Fruit fly (Drosophila melanogaster) whole organism, wandering third instar larva: ENCODE results near the gene CG6688.

ENCODE experiments used
- Abd-B ChIP-seq: fragments of >200 bp; optimal IDR thresholded peaks from 2 replicates; lab custom pipeline; 2017; ENCODE audit warnings: missing biosample characterization, missing genetic modification characterization
- CG32264 ChIP-seq: fragments of 200-800 bp; sonication (Bioruptor generic); optimal IDR thresholded peaks from 2 replicates; lab custom pipeline; 2016; ENCODE audit warnings: missing biosample characterization, missing genetic modification characterization
- CG9705 ChIP-seq: fragments of 200-800 bp; sonication (Bioruptor generic); optimal IDR thresholded peaks from 2 replicates; lab custom pipeline; 2018; ENCODE audit warnings: missing biosample characterization, mild to moderate bottlenecking, missing genetic modification characterization
- CrebA ChIP-seq: fragments of 200-800 bp; sonication (Bioruptor generic); optimal IDR thresholded peaks from 2 replicates; lab custom pipeline; 2016; ENCODE audit warnings: missing biosample characterization, mild to moderate bottlenecking, missing genetic modification characterization, borderline replicate concordance
- Dfd ChIP-seq: fragments of >200 bp; optimal IDR thresholded peaks from 2 replicates; lab custom pipeline; 2017; ENCODE audit warnings: missing biosample characterization, missing genetic modification characterization
- Dif ChIP-seq: fragments of 200-275, 200-300 bp; sonication (Bioruptor generic); optimal IDR thresholded peaks from 2 replicates; lab custom pipeline; 2018; ENCODE audit warnings: missing biosample characterization, missing genetic modification characterization; ENCODE audit not compliant: partially characterized antibody
- GATAd ChIP-seq: sonication (Bioruptor generic); optimal IDR thresholded peaks from 2 replicates; lab custom pipeline; 2016; ENCODE audit warnings: missing biosample characterization, missing genetic modification characterization
- HLH106 ChIP-seq: fragments of 200-800 bp; optimal IDR thresholded peaks from 3 replicates; lab custom pipeline; 2019; ENCODE audit warnings: missing biosample characterization, mild to moderate bottlenecking, missing genetic modification characterization, moderate library complexity
- Hnf4 ChIP-seq: fragments of 200-800 bp; sonication (Bioruptor generic); optimal IDR thresholded peaks from 2 replicates; lab custom pipeline; 2016; ENCODE audit warnings: missing biosample characterization, mild to moderate bottlenecking, missing genetic modification characterization
- Hr78 ChIP-seq: fragments of >200 bp; optimal IDR thresholded peaks from 2 replicates; lab custom pipeline; 2017; ENCODE audit warnings: missing biosample characterization, missing genetic modification characterization
- Hr83 ChIP-seq: fragments of 200-300 bp; sonication (Bioruptor generic); optimal IDR thresholded peaks from 2 replicates; lab custom pipeline; 2016; ENCODE audit warnings: missing biosample characterization, mild to moderate bottlenecking, missing genetic modification characterization, moderate library complexity; ENCODE audit not compliant: poor library complexity, severe bottlenecking
- Jra ChIP-seq: sonication (Bioruptor generic); optimal IDR thresholded peaks from 2 replicates; lab custom pipeline; 2016; ENCODE audit warnings: missing biosample characterization, missing genetic modification characterization
- Mio ChIP-seq: sonication (Bioruptor generic); optimal IDR thresholded peaks from 2 replicates; lab custom pipeline; 2016; ENCODE audit warnings: missing biosample characterization, missing genetic modification characterization
- Myc ChIP-seq: fragments of >200 bp; optimal IDR thresholded peaks from 2 replicates; lab custom pipeline; 2017
- N ChIP-seq: fragments of >200 bp; optimal IDR thresholded peaks from 2 replicates; lab custom pipeline; 2018; ENCODE audit warnings: missing biosample characterization, missing external identifiers, missing genetic modification characterization
- OdsH ChIP-seq: fragments of 200-800 bp; sonication (Bioruptor generic); optimal IDR thresholded peaks from 2 replicates; lab custom pipeline; 2016; ENCODE audit warnings: missing biosample characterization, mild to moderate bottlenecking, missing genetic modification characterization
- Rel ChIP-seq, 2 experiments: fragments of 200-800 bp; sonication (Bioruptor generic) in 1 of 2; optimal IDR thresholded peaks; 2 replicates in 1 of 2; 3 replicates in 1 of 2; lab custom pipeline; 2016 to 2019; ENCODE audit warnings: mild to moderate bottlenecking in 2 of 2, missing biosample characterization in 2 of 2, missing genetic modification characterization in 2 of 2, moderate library complexity in 1 of 2
- Sp1 ChIP-seq: fragments of 200-800 bp; sonication (Bioruptor generic); optimal IDR thresholded peaks from 3 replicates; lab custom pipeline; 2019; ENCODE audit warnings: missing biosample characterization, mild to moderate bottlenecking, missing genetic modification characterization, moderate library complexity
- Vsx2 ChIP-seq: fragments of 200-300, 225-300 bp; sonication (Bioruptor generic); optimal IDR thresholded peaks from 2 replicates; lab custom pipeline; 2018; ENCODE audit warnings: missing biosample characterization, missing genetic modification characterization; ENCODE audit not compliant: partially characterized antibody
- br ChIP-seq: fragments of 200-800 bp; sonication (Bioruptor generic); optimal IDR thresholded peaks from 2 replicates; lab custom pipeline; 2016; ENCODE audit warnings: missing biosample characterization, missing genetic modification characterization
- brk ChIP-seq: fragments of 200-800 bp; sonication (Bioruptor generic); optimal IDR thresholded peaks from 2 replicates; lab custom pipeline; 2016; ENCODE audit warnings: missing biosample characterization, mild to moderate bottlenecking, missing genetic modification characterization
- dl ChIP-seq, 2 experiments: fragments of 175-275, 200-275 bp in 1 of 2; fragments of 200-275 bp in 1 of 2; sonication (Bioruptor generic); optimal IDR thresholded peaks; lab custom pipeline; 2018; ENCODE audit warnings: mild to moderate bottlenecking in 2 of 2, missing biosample characterization in 2 of 2, missing genetic modification characterization in 2 of 2, moderate library complexity in 2 of 2; ENCODE audit not compliant: partially characterized antibody in 2 of 2, insufficient read depth in 1 of 2
- dmrt93B ChIP-seq: fragments of 200-800 bp; sonication (Bioruptor generic); optimal IDR thresholded peaks from 2 replicates; lab custom pipeline; 2018; ENCODE audit warnings: missing biosample characterization, mild to moderate bottlenecking, missing genetic modification characterization
- dsf ChIP-seq: sonication (Bioruptor generic); optimal IDR thresholded peaks from 2 replicates; lab custom pipeline; 2016; ENCODE audit warnings: missing biosample characterization, missing genetic modification characterization, borderline replicate concordance
- ey ChIP-seq: fragments of 200-800 bp; sonication (Bioruptor generic); optimal IDR thresholded peaks from 2 replicates; lab custom pipeline; 2016; ENCODE audit warnings: missing biosample characterization, missing genetic modification characterization
- foxo ChIP-seq, 2 experiments: fragments of 200-800 bp; sonication (Bioruptor generic); optimal IDR thresholded peaks; 2 replicates in 1 of 2; 3 replicates in 1 of 2; lab custom pipeline; 2016 to 2017; ENCODE audit warnings: missing biosample characterization in 2 of 2, missing genetic modification characterization in 2 of 2
- fru ChIP-seq: fragments of 200-800 bp; sonication (Bioruptor generic); optimal IDR thresholded peaks from 3 replicates; lab custom pipeline; 2016; ENCODE audit warnings: missing biosample characterization, mild to moderate bottlenecking, missing genetic modification characterization
- h ChIP-seq: fragments of 200-800 bp; sonication (Bioruptor generic); optimal IDR thresholded peaks from 3 replicates; lab custom pipeline; 2016; ENCODE audit warnings: missing biosample characterization, mild to moderate bottlenecking, missing genetic modification characterization
- jim ChIP-seq: fragments of 175-275, 200-325 bp; sonication (Bioruptor generic); optimal IDR thresholded peaks from 2 replicates; lab custom pipeline; 2016; ENCODE audit warnings: missing biosample characterization, mild to moderate bottlenecking, missing genetic modification characterization
- lola ChIP-seq: fragments of >200 bp; optimal IDR thresholded peaks from 2 replicates; lab custom pipeline; 2017; ENCODE audit warnings: missing biosample characterization, missing genetic modification characterization
- pan ChIP-seq: fragments of >200 bp; optimal IDR thresholded peaks from 2 replicates; lab custom pipeline; 2017
- psq ChIP-seq: fragments of 200-800 bp; sonication (Bioruptor generic); optimal IDR thresholded peaks from 3 replicates; lab custom pipeline; 2017; ENCODE audit warnings: missing biosample characterization, mild to moderate bottlenecking, missing genetic modification characterization, moderate library complexity
- rgr ChIP-seq: fragments of 200-800 bp; sonication (Bioruptor generic); optimal IDR thresholded peaks from 3 replicates; lab custom pipeline; 2016; ENCODE audit warnings: missing biosample characterization, mild to moderate bottlenecking, missing genetic modification characterization
- sage ChIP-seq: fragments of 200-800 bp; sonication (Bioruptor generic); optimal IDR thresholded peaks from 2 replicates; lab custom pipeline; 2016; ENCODE audit warnings: missing biosample characterization, mild to moderate bottlenecking, missing genetic modification characterization
- sv ChIP-seq: fragments of 200-800 bp; sonication (Bioruptor generic); optimal IDR thresholded peaks from 3 replicates; lab custom pipeline; 2016; ENCODE audit warnings: missing biosample characterization, missing genetic modification characterization
- tai ChIP-seq: sonication (Bioruptor generic); optimal IDR thresholded peaks from 2 replicates; lab custom pipeline; 2016; ENCODE audit warnings: missing biosample characterization, missing genetic modification characterization
- usp ChIP-seq: fragments of >200 bp; optimal IDR thresholded peaks from 2 replicates; lab custom pipeline; 2017; ENCODE audit warnings: missing biosample characterization, missing genetic modification characterization
- woc ChIP-seq: sonication (Bioruptor generic); optimal IDR thresholded peaks from 2 replicates; lab custom pipeline; 2016; ENCODE audit warnings: missing biosample characterization, mild to moderate bottlenecking, missing genetic modification characterization

The CG6688 gene

DNA sequence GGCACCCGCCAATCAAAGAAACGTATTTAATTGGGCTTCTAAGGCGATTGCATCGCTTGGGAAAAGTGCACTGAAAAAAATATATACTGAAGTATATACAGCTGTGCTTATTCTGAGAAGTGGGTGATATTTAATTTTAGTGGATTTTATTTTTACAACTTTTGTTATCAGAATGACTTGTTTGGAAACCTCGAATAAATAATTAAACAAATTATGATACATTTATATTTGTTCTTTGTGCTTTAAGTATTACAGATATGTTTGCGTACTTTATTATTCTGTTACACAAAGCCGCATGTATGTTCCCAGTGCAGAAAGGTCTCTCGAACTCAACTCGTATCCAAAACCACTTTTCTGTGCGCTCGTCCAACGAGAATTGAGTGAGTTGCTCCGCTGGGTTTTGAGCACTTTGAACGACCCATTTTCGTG lies 36.5 kb downstream of the CG6688 start:
- TF ChIP-seq Hr78 (GFP tag; lab: Kevin White, UChicago) = no peak
- TF ChIP-seq Rel (GFP tag; optimal IDR thresholded peaks at IDR 0.05; lab: Kevin White, UChicago) = no peak
- TF ChIP-seq Rel (tag; optimal IDR thresholded peaks at IDR 0.05; lab: Kevin White, UChicago) = peak; percentile 39
- TF ChIP-seq GATAd (GFP tag; lab: Kevin White, UChicago) = peak; percentile 20
- peak; percentile 62 for TF ChIP-seq Jra (GFP tag; lab: Kevin White, UChicago)
- TF ChIP-seq woc (GFP tag; lab: Kevin White, UChicago) = peak; percentile 85
- peak; percentile 72 for TF ChIP-seq CG9705 (GFP tag; lab: Kevin White, UChicago)
- TF ChIP-seq N (GFP tag; lab: Kevin White, UChicago) = no peak
- no peak for TF ChIP-seq Dif (GFP tag; lab: Kevin White, UChicago)
- TF ChIP-seq CrebA (GFP tag; lab: Kevin White, UChicago) = no peak
- peak; percentile 57 for TF ChIP-seq dsf (GFP tag; lab: Kevin White, UChicago)
- TF ChIP-seq foxo (GFP tag; optimal IDR thresholded peaks at IDR 0.05; lab: Kevin White, UChicago) = peak in 1 of 2 experiments; percentile 84
- TF ChIP-seq OdsH (GFP tag; lab: Kevin White, UChicago) = peak; percentile 85
- TF ChIP-seq fru (GFP tag; lab: Kevin White, UChicago) = peak; percentile 84
- peak; percentile 71 for TF ChIP-seq psq (GFP tag; lab: Kevin White, UChicago)
- no peak for TF ChIP-seq Mio
- no peak for TF ChIP-seq Hr83
- peak; percentile 72 for TF ChIP-seq tai (GFP tag; lab: Kevin White, UChicago)
- peak; percentile 72 for TF ChIP-seq br (GFP tag; lab: Kevin White, UChicago)
- no peak for TF ChIP-seq usp
- TF ChIP-seq HLH106 = peak; percentile 89
- peak; percentile 63 for TF ChIP-seq sage (GFP tag; lab: Kevin White, UChicago)
- TF ChIP-seq rgr (GFP tag; lab: Kevin White, UChicago) = peak; percentile 78
- TF ChIP-seq Sp1 (GFP tag; lab: Kevin White, UChicago) = peak; percentile 90
- TF ChIP-seq Abd-B = no peak
- no peak for TF ChIP-seq Myc (lab: Kevin White, UChicago)
- TF ChIP-seq Hnf4 (GFP tag; lab: Kevin White, UChicago) = peak; percentile 54
- peak; percentile 80 for TF ChIP-seq dmrt93B (GFP tag; lab: Kevin White, UChicago)
- peak; percentile 84 for TF ChIP-seq h (GFP tag; lab: Kevin White, UChicago)
- TF ChIP-seq brk (GFP tag; lab: Kevin White, UChicago) = no peak
- no peak for TF ChIP-seq Dfd (GFP tag; lab: Kevin White, UChicago)
- no peak for TF ChIP-seq pan (lab: Kevin White, UChicago)
- TF ChIP-seq lola = no peak
- peak; percentile 79 for TF ChIP-seq ey (GFP tag; lab: Kevin White, UChicago)
- TF ChIP-seq dl (GFP tag; optimal IDR thresholded peaks at IDR 0.05; lab: Kevin White, UChicago; ENCODE audit: insufficient read depth in 1 of 2, partially characterized antibody in 2 of 2) = no peak
- TF ChIP-seq Vsx2 (GFP tag; lab: Kevin White, UChicago) = no peak
- TF ChIP-seq CG32264 (GFP tag; lab: Kevin White, UChicago) = peak; percentile 1
- TF ChIP-seq sv (GFP tag; lab: Kevin White, UChicago) = peak; percentile 26
- no peak for TF ChIP-seq jim (GFP tag; lab: Kevin White, UChicago)

DNA sequence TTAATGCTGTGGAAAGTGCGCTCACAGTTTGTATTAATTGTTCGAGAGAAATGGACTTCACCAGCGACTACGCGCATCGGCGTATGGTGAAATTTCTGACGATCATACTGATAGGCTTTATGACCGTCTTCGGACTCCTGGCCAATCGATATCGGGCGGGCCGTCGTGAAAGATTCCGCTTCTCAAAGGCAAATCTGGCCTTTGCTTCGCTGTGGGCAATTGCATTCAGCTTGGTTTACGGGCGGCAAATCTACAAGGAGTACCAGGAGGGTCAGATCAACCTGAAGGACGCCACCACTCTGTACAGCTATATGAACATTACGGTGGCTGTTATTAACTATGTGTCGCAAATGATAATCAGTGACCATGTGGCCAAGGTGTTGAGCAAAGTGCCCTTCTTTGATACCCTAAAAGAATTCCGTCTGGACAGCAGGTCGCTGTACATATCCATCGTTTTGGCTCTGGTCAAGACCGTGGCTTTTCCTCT lies 39.5 kb downstream of the CG6688 start, which contains the start of gene Gr94a:
Gr94a (plus strand) TSS at position 51 of the 487 bp plus-strand sequence.
- no peak for TF ChIP-seq CG32264 (GFP tag; lab: Kevin White, UChicago)
- no peak for TF ChIP-seq ey (GFP tag; lab: Kevin White, UChicago)
- no peak for TF ChIP-seq brk (GFP tag; lab: Kevin White, UChicago)
- TF ChIP-seq, all 38 proteins: peak for 0
